Fruit fly (Drosophila melanogaster) whole organism, embryonic: ENCODE results near the gene Moca-cyp.

Experiments
- ATbp ChIP-seq: fragments of 200-800 bp; sonication (Bioruptor generic); optimal IDR thresholded peaks from 2 replicates; lab custom pipeline; 2017; ENCODE audit warnings: missing biosample characterization, mild to moderate bottlenecking, missing genetic modification characterization, missing genetic modification reagents
- Adf1 ChIP-seq: fragments of 200-800 bp; sonication (Bioruptor generic); IDR thresholded peaks from 2 replicates; pipeline ENCODE4 v1.3.6; 2022; ENCODE audit warnings: missing biosample characterization, missing genetic modification characterization
- Antp ChIP-seq: fragments of 200-800 bp; sonication (Bioruptor generic); optimal IDR thresholded peaks from 3 replicates; lab custom pipeline; 2016; ENCODE audit warnings: missing biosample characterization, missing genetic modification characterization
- Bdp1 ChIP-seq: fragments of 200-800 bp; sonication (Bioruptor generic); optimal IDR thresholded peaks from 3 replicates; lab custom pipeline; 2016; ENCODE audit warnings: missing biosample characterization, missing genetic modification characterization
- CG10267 ChIP-seq: fragments of 200-800 bp; sonication (Bioruptor generic); optimal IDR thresholded peaks from 2 replicates; lab custom pipeline; 2018; ENCODE audit warnings: missing biosample characterization, mild to moderate bottlenecking, missing genetic modification characterization, moderate library complexity
- CG10654 ChIP-seq: fragments of 200-800 bp; sonication (Bioruptor generic); optimal IDR thresholded peaks from 2 replicates; lab custom pipeline; 2016; ENCODE audit warnings: missing biosample characterization, missing genetic modification characterization
- CG12744 ChIP-seq: fragments of 200-800 bp; sonication (Bioruptor generic); optimal IDR thresholded peaks from 2 replicates; lab custom pipeline; 2016; ENCODE audit warnings: missing biosample characterization, missing genetic modification characterization
- CG12942 ChIP-seq: fragments of 200-800 bp; sonication (Bioruptor generic); optimal IDR thresholded peaks from 3 replicates; lab custom pipeline; 2016; ENCODE audit warnings: missing biosample characterization, missing genetic modification characterization
- CG14860 ChIP-seq: fragments of 200-800 bp; sonication (Bioruptor generic); IDR thresholded peaks from 3 replicates; pipeline ENCODE4 v1.3.6; 2022; ENCODE audit warnings: missing biosample characterization, missing genetic modification characterization; ENCODE audit not compliant: partially characterized antibody
- CG16779 ChIP-seq: fragments of 200-800 bp; sonication (Bioruptor generic); IDR thresholded peaks from 2 replicates; pipeline ENCODE4 v1.3.6; 2022; ENCODE audit warnings: missing biosample characterization, missing genetic modification characterization
- CG17612 ChIP-seq: fragments of 200-800 bp; sonication (Bioruptor generic); IDR thresholded peaks from 2 replicates; pipeline ENCODE4 v1.3.6; 2022; ENCODE audit warnings: missing biosample characterization, missing genetic modification characterization
- CG18011 ChIP-seq: fragments of 200-800 bp; sonication (Bioruptor generic); optimal IDR thresholded peaks from 2 replicates; lab custom pipeline; 2017; ENCODE audit warnings: missing biosample characterization, missing genetic modification characterization, mild to moderate bottlenecking, moderate library complexity, missing genotype
- CG18262 ChIP-seq: fragments of 200-800 bp; optimal IDR thresholded peaks from 3 replicates; lab custom pipeline; 2019; ENCODE audit warnings: missing biosample characterization, mild to moderate bottlenecking, missing genetic modification characterization, moderate library complexity
- CG2129 ChIP-seq: fragments of 200-800 bp; sonication (Bioruptor generic); IDR thresholded peaks from 2 replicates; pipeline ENCODE4 v1.3.6; 2022; ENCODE audit warnings: missing biosample characterization, missing genetic modification characterization; ENCODE audit not compliant: partially characterized antibody
- CG2678 ChIP-seq: fragments of 200-800 bp; sonication (Bioruptor generic); optimal IDR thresholded peaks from 3 replicates; lab custom pipeline; 2019; ENCODE audit warnings: missing biosample characterization, mild to moderate bottlenecking, missing genetic modification characterization, moderate library complexity
- CG2889 ChIP-seq: fragments of 200-800 bp; sonication (Bioruptor generic); IDR thresholded peaks from 3 replicates; pipeline ENCODE4 v1.3.6; 2022; ENCODE audit warnings: missing biosample characterization, missing genetic modification characterization
- CG3065 ChIP-seq: fragments of 200-800 bp; sonication (Bioruptor generic); optimal IDR thresholded peaks from 2 replicates; lab custom pipeline; 2016; ENCODE audit warnings: missing biosample characterization, missing genetic modification characterization
- CG4282 ChIP-seq: fragments of 200-800 bp; sonication (Bioruptor generic); optimal IDR thresholded peaks from 2 replicates; lab custom pipeline; 2016; ENCODE audit warnings: missing biosample characterization, missing genetic modification characterization
- CG4730 ChIP-seq: fragments of 200-800 bp; sonication (Bioruptor generic); IDR thresholded peaks from 2 replicates; pipeline ENCODE4 v1.3.6; 2022; ENCODE audit warnings: missing biosample characterization, missing genetic modification characterization
- CG5180 ChIP-seq: fragments of 200-800 bp; sonication (Bioruptor generic); optimal IDR thresholded peaks from 3 replicates; lab custom pipeline; 2017; ENCODE audit warnings: missing biosample characterization, missing genetic modification characterization, mild to moderate bottlenecking, moderate library complexity, missing genetic modification reagents
- CG5953 ChIP-seq: fragments of 200-800 bp; sonication (Bioruptor generic); IDR thresholded peaks from 2 replicates; pipeline ENCODE4 v1.3.6; 2022; ENCODE audit warnings: missing biosample characterization, missing genetic modification characterization
- CG6654 ChIP-seq: fragments of 200-800 bp; sonication (Bioruptor generic); optimal IDR thresholded peaks from 2 replicates; lab custom pipeline; 2017; ENCODE audit warnings: missing biosample characterization, mild to moderate bottlenecking, missing genetic modification characterization
- CG6791 ChIP-seq: fragments of 200-800 bp; sonication (Bioruptor generic); IDR thresholded peaks from 3 replicates; pipeline ENCODE4 v1.3.6; 2022; ENCODE audit warnings: missing biosample characterization, missing genetic modification characterization; ENCODE audit not compliant: partially characterized antibody
- CG6854 ChIP-seq: fragments of 200-800 bp; sonication (Bioruptor generic); optimal IDR thresholded peaks from 3 replicates; lab custom pipeline; 2017; ENCODE audit warnings: missing biosample characterization, mild to moderate bottlenecking, missing genetic modification characterization
- CG8478 ChIP-seq: fragments of >200 bp; optimal IDR thresholded peaks from 2 replicates; lab custom pipeline; 2018
- Neu2 ChIP-seq: fragments of 200-800 bp; sonication (Bioruptor generic); optimal IDR thresholded peaks from 3 replicates; lab custom pipeline; 2016; ENCODE audit warnings: missing biosample characterization, missing genetic modification characterization, borderline replicate concordance
- Nf-YC ChIP-seq: fragments of 200-800 bp; optimal IDR thresholded peaks from 3 replicates; lab custom pipeline; 2019; ENCODE audit warnings: missing biosample characterization, mild to moderate bottlenecking, missing genetic modification characterization, moderate library complexity
- Scr ChIP-seq: fragments of 200-800 bp; sonication (Bioruptor generic); IDR thresholded peaks from 2 replicates; pipeline ENCODE4 v1.3.6; 2022; ENCODE audit warnings: missing biosample characterization, missing genetic modification characterization; ENCODE audit not compliant: partially characterized antibody
- Tbp ChIP-seq: fragments of >200 bp; optimal IDR thresholded peaks from 2 replicates; lab custom pipeline; 2018; ENCODE audit warnings: missing biosample characterization, missing genetic modification characterization
- br ChIP-seq: fragments of >200 bp; optimal IDR thresholded peaks from 2 replicates; lab custom pipeline; 2017
- cwo ChIP-seq: fragments of 200-800 bp; sonication (Bioruptor generic); optimal IDR thresholded peaks from 3 replicates; lab custom pipeline; 2017; ENCODE audit warnings: missing biosample characterization, missing genetic modification characterization, mild to moderate bottlenecking, moderate library complexity, missing genetic modification reagents
- dati ChIP-seq: fragments of 200-800 bp; sonication (Bioruptor generic); IDR thresholded peaks from 2 replicates; pipeline ENCODE4 v1.3.6; 2022; ENCODE audit warnings: missing biosample characterization, missing genetic modification characterization
- gsb ChIP-seq: fragments of 200-800 bp; sonication (Bioruptor generic); IDR thresholded peaks from 2 replicates; pipeline ENCODE4 v1.3.6; 2022; ENCODE audit warnings: missing biosample characterization, missing genetic modification characterization
- gsb-n ChIP-seq: fragments of 200-800 bp; sonication (Bioruptor generic); optimal IDR thresholded peaks from 3 replicates; lab custom pipeline; 2018; ENCODE audit warnings: missing biosample characterization, mild to moderate bottlenecking, missing genetic modification characterization
- lmd ChIP-seq: fragments of 200-800 bp; sonication (Bioruptor generic); IDR thresholded peaks from 2 replicates; pipeline ENCODE4 v1.3.6; 2022; ENCODE audit warnings: missing biosample characterization, missing genetic modification characterization
- lola ChIP-seq, 3 experiments: fragments of >200 bp in 2 of 3; fragments of 200-800 bp in 1 of 3; sonication (Bioruptor generic) in 1 of 3; optimal IDR thresholded peaks; 2 replicates each; lab custom pipeline; 2017 to 2019; ENCODE audit warnings: missing biosample characterization in 3 of 3, missing genetic modification characterization in 3 of 3, mild to moderate bottlenecking in 1 of 3, moderate library complexity in 1 of 3
- mam ChIP-seq: fragments of 200-800 bp; sonication (Bioruptor generic); optimal IDR thresholded peaks from 3 replicates; lab custom pipeline; 2016; ENCODE audit warnings: missing biosample characterization, missing genetic modification characterization
- nau ChIP-seq: fragments of 200-800 bp; sonication (Bioruptor generic); optimal IDR thresholded peaks from 3 replicates; lab custom pipeline; 2017; ENCODE audit warnings: missing biosample characterization, mild to moderate bottlenecking, missing genetic modification characterization, missing genetic modification reagents
- nmo ChIP-seq: fragments of 200-800 bp; sonication (Bioruptor generic); optimal IDR thresholded peaks from 2 replicates; lab custom pipeline; 2018; ENCODE audit warnings: missing biosample characterization, mild to moderate bottlenecking, missing genetic modification characterization, moderate library complexity
- oc ChIP-seq: fragments of 200-800 bp; sonication (Bioruptor generic); optimal IDR thresholded peaks from 2 replicates; lab custom pipeline; 2018; ENCODE audit warnings: missing biosample characterization, mild to moderate bottlenecking, missing genetic modification characterization, moderate library complexity
- odd ChIP-seq: fragments of 200-800 bp; sonication (Bioruptor generic); optimal IDR thresholded peaks from 2 replicates; lab custom pipeline; 2017; ENCODE audit warnings: missing biosample characterization, mild to moderate bottlenecking, missing genetic modification characterization
- otp ChIP-seq: fragments of 200-800 bp; sonication (Bioruptor generic); IDR thresholded peaks from 3 replicates; pipeline ENCODE4, ENCODE4 v1.3.6; 2022; ENCODE audit warnings: missing biosample characterization, missing genetic modification characterization
- pho ChIP-seq: fragments of 200-800 bp; sonication (Bioruptor generic); optimal IDR thresholded peaks from 2 replicates; lab custom pipeline; 2016; ENCODE audit warnings: missing biosample characterization, missing genetic modification characterization
- prd ChIP-seq, 3 experiments: fragments of >200 bp in 2 of 3; fragments of 200-800 bp in 1 of 3; sonication (Bioruptor generic) in 1 of 3; optimal IDR thresholded peaks in 2 of 3; IDR thresholded peaks in 1 of 3; 2 replicates in 2 of 3; 3 replicates in 1 of 3; pipeline versions ENCODE4 v1.3.6 to Lab custom; 2017 to 2022; ENCODE audit warnings: missing biosample characterization in 1 of 3, missing genetic modification characterization in 1 of 3
- pum ChIP-seq: fragments of 200-800 bp; sonication (Bioruptor generic); optimal IDR thresholded peaks from 2 replicates; lab custom pipeline; 2016; ENCODE audit warnings: missing biosample characterization, missing genetic modification characterization
- slbo ChIP-seq: fragments of 200-800 bp; sonication (Bioruptor generic); IDR thresholded peaks from 2 replicates; pipeline ENCODE4 v1.3.6; 2022; ENCODE audit warnings: missing biosample characterization, missing genetic modification characterization
- stwl ChIP-seq: fragments of 200-800 bp; sonication (Bioruptor generic); optimal IDR thresholded peaks from 3 replicates; lab custom pipeline; 2018; ENCODE audit warnings: missing biosample characterization, mild to moderate bottlenecking, missing genetic modification characterization, moderate library complexity
- trem ChIP-seq: fragments of 200-800 bp; optimal IDR thresholded peaks from 3 replicates; lab custom pipeline; 2019; ENCODE audit warnings: missing biosample characterization, mild to moderate bottlenecking, missing genetic modification characterization, moderate library complexity
- unc-4 ChIP-seq: fragments of 200-800 bp; sonication (Bioruptor generic); IDR thresholded peaks from 2 replicates; pipeline ENCODE4 v1.3.6; 2022; ENCODE audit warnings: missing biosample characterization, missing genetic modification characterization; ENCODE audit not compliant: partially characterized antibody

Gene Moca-cyp

dm6 chr3R:28335462-28335998, 4.6 kb upstream of the Moca-cyp start (continued):
- TF ChIP-seq slbo (GFP tag; lab: Robert Waterston, UW), result peak; percentile 69
- peak; percentile 74 for TF ChIP-seq CG2678 (tag; lab: Kevin White, UChicago)
- TF ChIP-seq prd (optimal IDR thresholded peaks at IDR 0.05; lab: Kevin White, UChicago), result no peak
- TF ChIP-seq prd (GFP tag; IDR thresholded peaks at IDR 0.05; lab: Robert Waterston, UW), result peak; percentile 80
- TF ChIP-seq ATbp (GFP tag; lab: Kevin White, UChicago), result peak; percentile 39
- peak; percentile 48 for TF ChIP-seq CG18011 (GFP tag; lab: Kevin White, UChicago)
- 0 out of 3 replicates have a peak, but pooled peaks have one; percentile 38 for TF ChIP-seq otp (GFP tag; lab: Robert Waterston, UW)
- peak; percentile 83 for TF ChIP-seq mam (GFP tag; lab: Kevin White, UChicago)
- peak; percentile 47 for TF ChIP-seq CG6654
- peak; percentile 9 for TF ChIP-seq Neu2 (GFP tag; lab: Kevin White, UChicago)
- peak; percentile 63 for TF ChIP-seq gsb-n (tag; lab: Kevin White, UChicago)
- peak; percentile 47 for TF ChIP-seq cwo (GFP tag; lab: Kevin White, UChicago)
- peak; percentile 14 for TF ChIP-seq CG12744 (GFP tag; lab: Kevin White, UChicago)
- TF ChIP-seq trem (tag; lab: Kevin White, UChicago), result peak; percentile 99
- TF ChIP-seq dati (GFP tag; lab: Robert Waterston, UW), result 0 out of 2 replicates have a peak, but pooled peaks have one; percentile 16
- TF ChIP-seq pho (GFP tag; lab: Kevin White, UChicago), result peak; percentile 82
- peak; percentile 59 for TF ChIP-seq CG5180
- TF ChIP-seq CG4282 (GFP tag; lab: Kevin White, UChicago), result peak; percentile 19
- peak; percentile 52 for TF ChIP-seq CG3065 (GFP tag; lab: Kevin White, UChicago)
- TF ChIP-seq Antp (GFP tag; lab: Kevin White, UChicago), result peak; percentile 87
- TF ChIP-seq stwl (tag; lab: Kevin White, UChicago), result peak; percentile 69
- no peak for TF ChIP-seq CG6854 (GFP tag; lab: Kevin White, UChicago)
- TF ChIP-seq CG10654 (GFP tag; lab: Kevin White, UChicago), result peak; percentile 73
- no peak for TF ChIP-seq CG8478
- TF ChIP-seq CG4730, result peak; percentile 61
- TF ChIP-seq unc-4 (GFP tag; lab: Robert Waterston, UW), result no peak
- peak; percentile 53 for TF ChIP-seq odd (GFP tag; lab: Kevin White, UChicago)
- TF ChIP-seq Nf-YC (tag; lab: Kevin White, UChicago), result peak; percentile 77
- no peak; the same call in 1 of the 2 replicates for TF ChIP-seq Scr (GFP tag; lab: Robert Waterston, UW)
- peak; percentile 76 for TF ChIP-seq pum (GFP tag; lab: Kevin White, UChicago)
- TF ChIP-seq lmd, result peak; percentile 78
- TF ChIP-seq CG5953, result peak; percentile 51; the same call in 1 of the 2 replicates
- TF ChIP-seq lola (GFP tag; optimal IDR thresholded peaks at IDR 0.05; lab: Kevin White, UChicago), result peak in 1 of 3 experiments; percentile 84
- TF ChIP-seq Tbp, result no peak
- 0 out of 2 replicates have a peak, but pooled peaks have one; percentile 34 for TF ChIP-seq gsb
- TF ChIP-seq br, result no peak
- TF ChIP-seq CG17612 (GFP tag; lab: Robert Waterston, UW), result no peak
- peak; percentile 37 for TF ChIP-seq oc (tag; lab: Kevin White, UChicago)
- TF ChIP-seq CG18262 (tag; lab: Kevin White, UChicago), result peak; percentile 77
- no peak for TF ChIP-seq CG2129 (GFP tag; lab: Robert Waterston, UW)
- TF ChIP-seq nau (GFP tag; lab: Kevin White, UChicago), result peak; percentile 21
- no peak for TF ChIP-seq CG16779 (GFP tag; lab: Robert Waterston, UW)
- peak; percentile 64 for TF ChIP-seq Adf1 (GFP tag; lab: Robert Waterston, UW)
- TF ChIP-seq CG14860 (GFP tag; lab: Robert Waterston, UW), result no peak
- TF ChIP-seq CG6791 (GFP tag; lab: Robert Waterston, UW), result peak; percentile 59; the same call in 1 of the 3 replicates
- TF ChIP-seq CG2889 (GFP tag; lab: Robert Waterston, UW), result no peak; the same call in 2 of the 3 replicates
- TF ChIP-seq nmo, result peak; percentile 87
- peak; percentile 65 for TF ChIP-seq Bdp1 (GFP tag; lab: Kevin White, UChicago)
- peak; percentile 73 for TF ChIP-seq CG10267
- TF ChIP-seq CG12942 (GFP tag; lab: Kevin White, UChicago), result peak; percentile 62
